Fruit fly (Drosophila melanogaster): ENCODE results near the gene app.
A peak's percentile ranks its signal among the peaks of the same experiment; 100 is the strongest.

app gene

dm6 chr3L:12178847-12179437, 87.7 kb downstream of the app start (continued):
- TF ChIP-seq dysf (GFP tag; IDR thresholded peaks at IDR 0.05), result 0 out of 3 replicates have a peak, but pooled peaks have one; percentile 4
- peak; percentile 67 for TF ChIP-seq Med (GFP tag)
- TF ChIP-seq zen (tag; optimal IDR thresholded peaks at IDR 0.05), result no peak
- TF ChIP-seq Usf (GFP tag; optimal IDR thresholded peaks at IDR 0.05), result no peak
- no peak for TF ChIP-seq dan (GFP tag; IDR thresholded peaks at IDR 0.05)
- no peak for TF ChIP-seq CG4617 (GFP tag; optimal IDR thresholded peaks at IDR 0.05; ENCODE audit: borderline replicate concordance)
- TF ChIP-seq CG7556 (GFP tag; optimal IDR thresholded peaks at IDR 0.05), result no peak
- no peak for TF ChIP-seq twi (tag; optimal IDR thresholded peaks at IDR 0.05)
- no peak for TF ChIP-seq hbn (GFP tag; IDR thresholded peaks at IDR 0.05; ENCODE audit: partially characterized antibody)
- TF ChIP-seq zfh1 (GFP tag; IDR thresholded peaks at IDR 0.05), result peak; percentile 24; the same call in 1 of the 3 replicates
- TF ChIP-seq hth (optimal IDR thresholded peaks at IDR 0.05), result no peak
- TF ChIP-seq wek (GFP tag; optimal IDR thresholded peaks at IDR 0.05), result no peak
- TF ChIP-seq tna (GFP tag; IDR thresholded peaks at IDR 0.05; ENCODE audit: partially characterized antibody), result no peak
- peak; percentile 10 for TF ChIP-seq CG15269 (tag; optimal IDR thresholded peaks at IDR 0.05)
- TF ChIP-seq HHEX (GFP tag; optimal IDR thresholded peaks at IDR 0.05), result no peak
- peak; percentile 13 for TF ChIP-seq bcd (GFP tag; optimal IDR thresholded peaks at IDR 0.05)
- no peak for TF ChIP-seq CG11695 (GFP tag; IDR thresholded peaks at IDR 0.05)
- TF ChIP-seq gce (GFP tag; IDR thresholded peaks at IDR 0.05), result 0 out of 3 replicates have a peak, but pooled peaks have one; percentile 21
- TF ChIP-seq pzg (GFP tag; optimal IDR thresholded peaks at IDR 0.05), result no peak
- no peak for TF ChIP-seq CG33213 (GFP tag; optimal IDR thresholded peaks at IDR 0.05)
- TF ChIP-seq CG17829 (tag; optimal IDR thresholded peaks at IDR 0.05), result no peak
- no peak for TF ChIP-seq CG10979 (tag; optimal IDR thresholded peaks at IDR 0.05)
- TF ChIP-seq vvl (GFP tag; IDR thresholded peaks at IDR 0.05), result no peak
- TF ChIP-seq CG11456 (GFP tag; IDR thresholded peaks at IDR 0.05), result no peak
- peak; percentile 16 for TF ChIP-seq cwo (GFP tag; optimal IDR thresholded peaks at IDR 0.05)
- no peak for TF ChIP-seq CG8290 (GFP tag; optimal IDR thresholded peaks at IDR 0.05)
- peak in 1 of 2 experiments; percentile 53 for TF ChIP-seq CG8290 (tag; optimal IDR thresholded peaks at IDR 0.05)
- no peak for TF ChIP-seq CG34376 (GFP tag; optimal IDR thresholded peaks at IDR 0.05)
- TF ChIP-seq unc-4 (GFP tag; IDR thresholded peaks at IDR 0.05; ENCODE audit: partially characterized antibody), result no peak
- no peak for TF ChIP-seq tll (GFP tag; optimal IDR thresholded peaks at IDR 0.05)
- peak; percentile 18 for TF ChIP-seq grau (tag; optimal IDR thresholded peaks at IDR 0.05)
- no peak for TF ChIP-seq CG10431 (GFP tag; optimal IDR thresholded peaks at IDR 0.05)
- TF ChIP-seq CG11504 (tag; optimal IDR thresholded peaks at IDR 0.05), result peak; percentile 38
- no peak for TF ChIP-seq pita (GFP tag; optimal IDR thresholded peaks at IDR 0.05)
- TF ChIP-seq Hr78 (GFP tag; optimal IDR thresholded peaks at IDR 0.05), result peak in 1 of 2 experiments; percentile 22
- TF ChIP-seq CG4282 (GFP tag; optimal IDR thresholded peaks at IDR 0.05), result no peak
- TF ChIP-seq az2 (GFP tag; optimal IDR thresholded peaks at IDR 0.05), result no peak
- TF ChIP-seq CG13624 (GFP tag; optimal IDR thresholded peaks at IDR 0.05), result no peak
- no peak for TF ChIP-seq CG9727 (GFP tag; optimal IDR thresholded peaks at IDR 0.05)
- TF ChIP-seq CG14965 (GFP tag; optimal IDR thresholded peaks at IDR 0.05; ENCODE audit: borderline replicate concordance), result no peak
- 0 out of 2 replicates have a peak, but pooled peaks have one; percentile 11 for TF ChIP-seq Ada2b (GFP tag; IDR thresholded peaks at IDR 0.05)
- no peak for TF ChIP-seq CG18011 (GFP tag; optimal IDR thresholded peaks at IDR 0.05)
- peak in 1 of 2 experiments; percentile 83 for TF ChIP-seq Pdp1 (GFP tag; optimal IDR thresholded peaks at IDR 0.05)
- no peak for TF ChIP-seq fd102C (GFP tag; optimal IDR thresholded peaks at IDR 0.05)
- TF ChIP-seq CG12104 (GFP tag; optimal IDR thresholded peaks at IDR 0.05), result no peak
- no peak for TF ChIP-seq NC2β (GFP tag; optimal IDR thresholded peaks at IDR 0.05)
- TF ChIP-seq gfzf (GFP tag; optimal IDR thresholded peaks at IDR 0.05), result no peak
- TF ChIP-seq CG8388 (GFP tag; optimal IDR thresholded peaks at IDR 0.05), result no peak
- TF ChIP-seq caup (GFP tag; optimal IDR thresholded peaks at IDR 0.05; ENCODE audit: severe bottlenecking), result peak; percentile 9

All from whole organism, embryonic.